Fruit fly (Drosophila melanogaster) whole organism, embryonic: ENCODE data around the gene ebd2.

Experiments
- Asciz ChIP-seq: fragments of 200-800 bp; sonication (Bioruptor generic); optimal IDR thresholded peaks from 2 replicates; lab custom pipeline; 2017; ENCODE audit warnings: missing biosample characterization, mild to moderate bottlenecking, missing genetic modification characterization, missing genetic modification reagents
- CG11723 ChIP-seq: fragments of 200-800 bp; sonication (Bioruptor generic); optimal IDR thresholded peaks from 2 replicates; lab custom pipeline; 2017; ENCODE audit warnings: missing biosample characterization, mild to moderate bottlenecking, missing genetic modification characterization
- CG1647 ChIP-seq: fragments of 200-800 bp; sonication (Bioruptor generic); optimal IDR thresholded peaks from 3 replicates; lab custom pipeline; 2016; ENCODE audit warnings: missing biosample characterization, missing genetic modification characterization
- CG17186 ChIP-seq: fragments of 200-800 bp; sonication (Bioruptor generic); optimal IDR thresholded peaks from 3 replicates; lab custom pipeline; 2017; ENCODE audit warnings: missing biosample characterization, missing genetic modification reagents, missing genetic modification characterization
- CG17912 ChIP-seq: fragments of 200-800 bp; sonication (Bioruptor generic); optimal IDR thresholded peaks from 2 replicates; lab custom pipeline; 2018; ENCODE audit warnings: missing biosample characterization, mild to moderate bottlenecking, missing genetic modification characterization
- CG18011 ChIP-seq: fragments of 200-800 bp; sonication (Bioruptor generic); optimal IDR thresholded peaks from 2 replicates; lab custom pipeline; 2017; ENCODE audit warnings: missing biosample characterization, missing genetic modification characterization, mild to moderate bottlenecking, moderate library complexity, missing genotype
- CG18476 ChIP-seq: fragments of 200-800 bp; sonication (Bioruptor generic); optimal IDR thresholded peaks from 2 replicates; lab custom pipeline; 2016; ENCODE audit warnings: missing biosample characterization, mild to moderate bottlenecking, missing genetic modification characterization
- CG18599 ChIP-seq: fragments of 200-800 bp; sonication (Bioruptor generic); optimal IDR thresholded peaks from 3 replicates; lab custom pipeline; 2017; ENCODE audit warnings: missing biosample characterization, missing genetic modification characterization, mild to moderate bottlenecking, moderate library complexity, missing genetic modification reagents
- CG2116 ChIP-seq: fragments of 200-800 bp; sonication (Bioruptor generic); optimal IDR thresholded peaks from 3 replicates; lab custom pipeline; 2018; ENCODE audit warnings: missing biosample characterization, mild to moderate bottlenecking, missing genetic modification characterization
- CG2120 ChIP-seq: fragments of 200-800 bp; sonication (Bioruptor generic); optimal IDR thresholded peaks from 3 replicates; lab custom pipeline; 2016; ENCODE audit warnings: missing biosample characterization, missing genetic modification characterization
- CG2129 ChIP-seq: fragments of 200-800 bp; sonication (Bioruptor generic); IDR thresholded peaks from 2 replicates; pipeline ENCODE4 v1.3.6; 2022; ENCODE audit warnings: missing biosample characterization, missing genetic modification characterization; ENCODE audit not compliant: partially characterized antibody
- CG2202 ChIP-seq: fragments of 200-800 bp; sonication (Bioruptor generic); optimal IDR thresholded peaks from 2 replicates; lab custom pipeline; 2018; ENCODE audit warnings: missing biosample characterization, mild to moderate bottlenecking, missing genetic modification characterization
- CG2875 ChIP-seq: fragments of 200-800 bp; sonication (Bioruptor generic); optimal IDR thresholded peaks from 2 replicates; lab custom pipeline; 2017; ENCODE audit warnings: missing biosample characterization, mild to moderate bottlenecking, missing genetic modification characterization, missing genetic modification reagents
- CG31441 ChIP-seq: fragments of 200-800 bp; sonication (Bioruptor generic); IDR thresholded peaks from 2 replicates; pipeline ENCODE4 v1.3.6; 2022; ENCODE audit warnings: missing biosample characterization, missing genetic modification characterization
- CG34422 ChIP-seq: fragments of 200-800 bp; sonication (Bioruptor generic); IDR thresholded peaks from 3 replicates; pipeline ENCODE4 v1.3.6; 2022; ENCODE audit warnings: missing biosample characterization, missing genetic modification characterization
- CG43689 ChIP-seq: fragments of 200-800 bp; sonication (Bioruptor generic); IDR thresholded peaks from 2 replicates; pipeline ENCODE4 v1.3.6; 2022; ENCODE audit warnings: missing biosample characterization, missing genetic modification characterization
- CG4730 ChIP-seq: fragments of 200-800 bp; sonication (Bioruptor generic); IDR thresholded peaks from 2 replicates; pipeline ENCODE4 v1.3.6; 2022; ENCODE audit warnings: missing biosample characterization, missing genetic modification characterization
- CG5245 ChIP-seq: fragments of 200-800 bp; sonication (Bioruptor generic); optimal IDR thresholded peaks from 3 replicates; lab custom pipeline; 2016; ENCODE audit warnings: missing biosample characterization, missing genetic modification characterization
- CG6254 ChIP-seq: fragments of 200-800 bp; sonication (Bioruptor generic); optimal IDR thresholded peaks from 3 replicates; lab custom pipeline; 2017; ENCODE audit warnings: mild to moderate bottlenecking, missing biosample characterization, missing genetic modification reagents, missing genetic modification characterization
- CG8089 ChIP-seq: fragments of 200-800 bp; sonication (Bioruptor generic); optimal IDR thresholded peaks from 3 replicates; lab custom pipeline; 2016; ENCODE audit warnings: missing biosample characterization, missing genetic modification characterization
- CG8359 ChIP-seq: fragments of 200-800 bp; sonication (Bioruptor generic); optimal IDR thresholded peaks from 2 replicates; lab custom pipeline; 2017; ENCODE audit warnings: missing biosample characterization, mild to moderate bottlenecking, missing genetic modification characterization, borderline replicate concordance
- CG8478 ChIP-seq: fragments of >200 bp; optimal IDR thresholded peaks from 2 replicates; lab custom pipeline; 2018
- CG8924 ChIP-seq: fragments of 200-800 bp; optimal IDR thresholded peaks from 3 replicates; lab custom pipeline; 2019; ENCODE audit warnings: missing biosample characterization, mild to moderate bottlenecking, missing genetic modification characterization, moderate library complexity
- CG9727 ChIP-seq: fragments of 200-800 bp; sonication (Bioruptor generic); optimal IDR thresholded peaks from 3 replicates; lab custom pipeline; 2017; ENCODE audit warnings: missing biosample characterization, mild to moderate bottlenecking, missing genetic modification characterization
- Fer3 ChIP-seq: fragments of 200-800 bp; sonication (Bioruptor generic); optimal IDR thresholded peaks from 2 replicates; lab custom pipeline; 2018; ENCODE audit warnings: missing biosample characterization, mild to moderate bottlenecking, missing genetic modification characterization, moderate library complexity
- MTF-1 ChIP-seq: fragments of 200-800 bp; sonication (Bioruptor generic); optimal IDR thresholded peaks from 2 replicates; lab custom pipeline; 2018; ENCODE audit warnings: missing biosample characterization, mild to moderate bottlenecking, missing genetic modification characterization, borderline replicate concordance
- Max ChIP-seq: fragments of 200-800 bp; sonication (Bioruptor generic); optimal IDR thresholded peaks from 2 replicates; lab custom pipeline; 2016; ENCODE audit warnings: missing biosample characterization, mild to moderate bottlenecking, missing genetic modification characterization
- Optix ChIP-seq: fragments of 200-800 bp; sonication (Bioruptor generic); IDR thresholded peaks from 3 replicates; pipeline ENCODE4 v1.3.6; 2022; ENCODE audit warnings: missing biosample characterization, missing genetic modification characterization
- Side ChIP-seq: fragments of 200-800 bp; sonication (Bioruptor generic); optimal IDR thresholded peaks from 2 replicates; lab custom pipeline; 2016; ENCODE audit warnings: missing biosample characterization, missing genetic modification characterization
- Sox102F ChIP-seq: fragments of 200-800 bp; sonication (Bioruptor generic); optimal IDR thresholded peaks from 2 replicates; lab custom pipeline; 2018; ENCODE audit warnings: missing biosample characterization, mild to moderate bottlenecking, missing genetic modification characterization, moderate library complexity
- Usf ChIP-seq: fragments of 200-800 bp; sonication (Bioruptor generic); optimal IDR thresholded peaks from 2 replicates; lab custom pipeline; 2017; ENCODE audit warnings: missing genotype, missing biosample characterization, missing genetic modification characterization
- Xbp1 ChIP-seq: fragments of 200-800 bp; sonication (Bioruptor generic); optimal IDR thresholded peaks from 3 replicates; lab custom pipeline; 2016; ENCODE audit warnings: missing biosample characterization, mild to moderate bottlenecking, missing genetic modification characterization
- ara ChIP-seq: fragments of 200-800 bp; sonication (Bioruptor generic); IDR thresholded peaks from 2 replicates; pipeline ENCODE4 v1.3.6; 2022; ENCODE audit warnings: missing biosample characterization, missing genetic modification characterization
- bigmax ChIP-seq: fragments of 200-800 bp; sonication (Bioruptor generic); optimal IDR thresholded peaks from 2 replicates; lab custom pipeline; 2018; ENCODE audit warnings: missing biosample characterization, mild to moderate bottlenecking, missing genetic modification characterization
- cas ChIP-seq: fragments of 200-800 bp; sonication (Bioruptor generic); IDR thresholded peaks from 2 replicates; pipeline ENCODE4 v1.3.6; 2022; ENCODE audit warnings: missing biosample characterization, missing genetic modification characterization
- dm ChIP-seq: fragments of 200-800 bp; sonication (Bioruptor generic); optimal IDR thresholded peaks from 3 replicates; lab custom pipeline; 2016; ENCODE audit warnings: missing biosample characterization, missing genetic modification characterization
- gce ChIP-seq: fragments of 200-800 bp; sonication (Bioruptor generic); IDR thresholded peaks from 3 replicates; pipeline ENCODE4 v1.3.6; 2022; ENCODE audit warnings: missing biosample characterization, missing genetic modification characterization
- gcm ChIP-seq: fragments of 200-800 bp; sonication (Bioruptor generic); optimal IDR thresholded peaks from 2 replicates; lab custom pipeline; 2019; ENCODE audit warnings: missing biosample characterization, mild to moderate bottlenecking, missing genetic modification characterization, moderate library complexity
- hb ChIP-seq: fragments of 200-800 bp; sonication (Bioruptor generic); IDR thresholded peaks from 3 replicates; pipeline ENCODE4 v1.3.6; 2022; ENCODE audit warnings: missing biosample characterization, missing genetic modification characterization; ENCODE audit not compliant: partially characterized antibody
- hkb ChIP-seq, 2 experiments: fragments of 200-800 bp in 1 of 2; fragments of >200 bp in 1 of 2; sonication (Bioruptor generic) in 1 of 2; IDR thresholded peaks in 1 of 2; optimal IDR thresholded peaks in 1 of 2; 2 replicates each; pipeline versions ENCODE4 v1.3.6 to Lab custom; 2017 to 2022; ENCODE audit warnings: missing biosample characterization in 1 of 2, missing genetic modification characterization in 1 of 2
- insv ChIP-seq, 2 experiments: fragments of 200-800 bp; sonication (Bioruptor generic); optimal IDR thresholded peaks; 3 replicates each; lab custom pipeline; 2016 to 2018; ENCODE audit warnings: missing biosample characterization in 2 of 2, missing genetic modification characterization in 2 of 2
- lilli ChIP-seq: fragments of 200-800 bp; sonication (Bioruptor generic); optimal IDR thresholded peaks from 3 replicates; lab custom pipeline; 2016; ENCODE audit warnings: missing biosample characterization, missing genetic modification characterization
- phol ChIP-seq: fragments of 200-800 bp; sonication (Bioruptor generic); optimal IDR thresholded peaks from 3 replicates; lab custom pipeline; 2018; ENCODE audit warnings: missing biosample characterization, mild to moderate bottlenecking, missing genetic modification characterization, moderate library complexity
- pum ChIP-seq: fragments of 200-800 bp; sonication (Bioruptor generic); optimal IDR thresholded peaks from 2 replicates; lab custom pipeline; 2016; ENCODE audit warnings: missing biosample characterization, missing genetic modification characterization
- ro ChIP-seq: fragments of 200-800 bp; sonication (Bioruptor generic); IDR thresholded peaks from 2 replicates; pipeline ENCODE4 v1.3.6; 2022; ENCODE audit warnings: missing biosample characterization, missing genetic modification characterization
- tin ChIP-seq: fragments of 200-800 bp; sonication (Bioruptor generic); optimal IDR thresholded peaks from 3 replicates; lab custom pipeline; 2016; ENCODE audit warnings: missing biosample characterization, missing genetic modification characterization
- vnd ChIP-seq: fragments of 200-800 bp; sonication (Bioruptor generic); IDR thresholded peaks from 3 replicates; pipeline ENCODE4 v1.3.6; 2022; ENCODE audit warnings: missing biosample characterization, missing genetic modification characterization; ENCODE audit not compliant: partially characterized antibody
- z ChIP-seq: fragments of 200-800 bp; sonication (Bioruptor generic); IDR thresholded peaks from 3 replicates; pipeline ENCODE4 v1.3.6; 2022; ENCODE audit warnings: missing biosample characterization, missing genetic modification characterization
- zen2 ChIP-seq: fragments of 200-800 bp; sonication (Bioruptor generic); IDR thresholded peaks from 3 replicates; pipeline ENCODE4 v1.3.6; 2022; ENCODE audit warnings: missing biosample characterization, missing genetic modification characterization; ENCODE audit not compliant: partially characterized antibody

The ebd2 gene

DNA sequence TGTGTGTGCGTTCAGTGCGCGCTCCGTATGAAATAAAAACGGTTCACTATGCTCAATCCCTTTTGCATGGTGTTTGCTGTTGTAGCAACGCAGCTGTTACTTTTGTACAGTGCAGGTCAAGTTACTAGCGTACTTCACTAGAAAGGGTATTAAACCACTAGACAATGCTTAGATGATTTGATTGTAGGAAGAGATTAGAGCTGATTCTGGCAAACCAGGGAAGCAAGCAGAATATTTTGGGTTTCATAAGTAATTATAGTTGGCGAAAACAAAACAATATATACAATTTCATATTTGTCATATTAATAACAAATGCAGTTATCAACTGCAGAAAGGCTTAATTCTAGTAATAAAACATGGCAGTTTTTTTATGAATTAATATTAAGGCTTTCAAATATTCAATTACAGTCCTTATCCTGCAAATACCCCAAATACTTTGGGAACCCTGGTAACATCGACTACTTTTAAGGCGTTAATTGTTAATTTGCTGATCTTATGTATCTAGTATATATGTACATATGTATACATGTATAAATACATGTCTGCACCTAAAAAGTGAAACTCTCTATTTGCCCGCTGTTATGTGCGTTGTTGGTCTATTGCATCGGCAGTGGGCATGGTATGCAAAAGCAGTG, 1.8 kb downstream of the ebd2 start (continued):
- TF ChIP-seq Max (peak; percentile 13), CG9727 (GFP tag; lab: Kevin White, UChicago) (peak; percentile 58), CG2875 (GFP tag; lab: Kevin White, UChicago) (peak; percentile 2), Usf (GFP tag; lab: Kevin White, UChicago) (no peak), CG18476 (GFP tag; lab: Kevin White, UChicago) (peak; percentile 28), CG18599 (GFP tag; lab: Kevin White, UChicago) (no peak), phol (peak; percentile 52), CG2116 (peak; percentile 27), tin (GFP tag; lab: Kevin White, UChicago) (peak; percentile 46), CG43689 (GFP tag; lab: Robert Waterston, UW) (0 out of 2 replicates have a peak, but pooled peaks have one; percentile 12), CG8478 (no peak), CG1647 (GFP tag; lab: Kevin White, UChicago) (peak; percentile 33), gce (GFP tag; lab: Robert Waterston, UW) (no peak), CG17186 (GFP tag; lab: Kevin White, UChicago) (no peak), ara (GFP tag; lab: Robert Waterston, UW) (no peak), CG6254 (GFP tag; lab: Kevin White, UChicago) (no peak), CG2129 (GFP tag; lab: Robert Waterston, UW) (no peak), CG2120 (GFP tag; lab: Kevin White, UChicago) (peak; percentile 62), hb (GFP tag; lab: Robert Waterston, UW) (no peak), CG8924 (tag; lab: Kevin White, UChicago) (peak; percentile 23), insv (GFP tag; optimal IDR thresholded peaks at IDR 0.05; lab: Kevin White, UChicago) (no peak), cas (no peak), Asciz (GFP tag; lab: Kevin White, UChicago) (peak; percentile 74), gcm (GFP tag; lab: Kevin White, UChicago) (no peak), zen2 (GFP tag; lab: Robert Waterston, UW) (no peak), ro (GFP tag; lab: Robert Waterston, UW) (no peak), CG34422 (GFP tag; lab: Robert Waterston, UW) (0 out of 3 replicates have a peak, but pooled peaks have one; percentile 30), Sox102F (GFP tag; lab: Kevin White, UChicago) (peak; percentile 63), CG11723 (GFP tag; lab: Kevin White, UChicago) (no peak), Side (GFP tag; lab: Kevin White, UChicago) (peak; percentile 1), pum (peak; percentile 50), CG31441 (GFP tag; lab: Robert Waterston, UW) (peak; percentile 62), vnd (no peak), lilli (GFP tag; lab: Kevin White, UChicago) (peak; percentile 42), CG2202 (tag; lab: Kevin White, UChicago) (no peak), CG8089 (GFP tag; lab: Kevin White, UChicago) (peak; percentile 42), CG8359 (GFP tag; lab: Kevin White, UChicago) (no peak), hkb (optimal IDR thresholded peaks at IDR 0.05; lab: Kevin White, UChicago) (no peak), hkb (GFP tag; IDR thresholded peaks at IDR 0.05; lab: Robert Waterston, UW) (peak; percentile 44; the same call in 1 of the 2 replicates), bigmax (GFP tag; lab: Kevin White, UChicago) (no peak), Fer3 (tag; lab: Kevin White, UChicago) (peak; percentile 3), CG18011 (GFP tag; lab: Kevin White, UChicago) (no peak), z (GFP tag; lab: Robert Waterston, UW) (no peak), CG5245 (GFP tag; lab: Kevin White, UChicago) (peak; percentile 25), CG4730 (GFP tag; lab: Robert Waterston, UW) (no peak), MTF-1 (GFP tag; lab: Kevin White, UChicago) (peak; percentile 22), Xbp1 (peak; percentile 68), Optix (GFP tag; lab: Robert Waterston, UW) (peak; percentile 8; the same call in 1 of the 3 replicates), dm (GFP tag; lab: Kevin White, UChicago) (no peak), CG17912 (GFP tag; lab: Kevin White, UChicago) (no peak)
